Worm (Caenorhabditis elegans): ENCODE results near the gene F17C8.9.
A peak's percentile ranks its signal among the peaks of the same experiment; 100 is the strongest.

F17C8.9 gene

ce11 chrIII:4754001-4754561 is 19.9 kb downstream of the F17C8.9 start, which contains the start of the genes rps-0 and rbg-3 (continued):
- TF ChIP-seq F57A8.1 (GFP tag; optimal IDR thresholded peaks at IDR 0.05) (no peak), Y53F4B.3 (GFP tag; IDR thresholded peaks at IDR 0.05) (no peak), repo-1 (tag; optimal IDR thresholded peaks at IDR 0.05) (no peak), pha-4 (tag; optimal IDR thresholded peaks at IDR 0.05) (peak; percentile 84), ceh-100 (GFP tag; IDR thresholded peaks at IDR 0.05) (peak; percentile 27; the same call in 1 of the 2 replicates), Y95B8A.8 (GFP tag; IDR thresholded peaks at IDR 0.05) (0 out of 2 replicates have a peak, but pooled peaks have one; percentile 30)

ce11 chrIII:4756983-4757382 is 22.8 kb downstream of the F17C8.9 start, which contains the start of gene fbxl-2:
Gene fbxl-2 (plus strand): TSS chrIII:4757260.
- TF ChIP-seq ets-4 (GFP tag; optimal IDR thresholded peaks at IDR 0.05) = peak; percentile 35
- peak; percentile 59 for TF ChIP-seq F22D6.2 (tag; optimal IDR thresholded peaks at IDR 0.05)
- no peak for TF ChIP-seq nhr-27 (tag; optimal IDR thresholded peaks at IDR 0.05)
- TF ChIP-seq xnd-1 (tag; optimal IDR thresholded peaks at IDR 0.05) = peak; percentile 79
- no peak for TF ChIP-seq ztf-25 (GFP tag; IDR thresholded peaks at IDR 0.05)
- TF ChIP-seq F57A8.1 (GFP tag; optimal IDR thresholded peaks at IDR 0.05) = no peak
- peak; percentile 22 for TF ChIP-seq ccch-3 (GFP tag; optimal IDR thresholded peaks at IDR 0.05)
- TF ChIP-seq nhr-80 (tag; optimal IDR thresholded peaks at IDR 0.05) = peak; percentile 79
- peak; percentile 85 for TF ChIP-seq lsl-1 (GFP tag; optimal IDR thresholded peaks at IDR 0.05)
- TF ChIP-seq K12H6.12 (tag; optimal IDR thresholded peaks at IDR 0.05) = peak; percentile 85
- peak; percentile 54 to 83 for TF ChIP-seq let-607 (tag; optimal IDR thresholded peaks at IDR 0.05)
- peak; percentile 82 for TF ChIP-seq atf-7 (tag; optimal IDR thresholded peaks at IDR 0.05)
- peak; percentile 96 for TF ChIP-seq nfyb-1 (GFP tag; IDR thresholded peaks at IDR 0.05)
- no peak for TF ChIP-seq nfya-1 (tag; optimal IDR thresholded peaks at IDR 0.05; ENCODE audit: borderline replicate concordance, insufficient read depth)
- TF ChIP-seq K11D2.4 (GFP tag; IDR thresholded peaks at IDR 0.05) = peak; percentile 91
- no peak for TF ChIP-seq zim-3 (tag; optimal IDR thresholded peaks at IDR 0.05)
- TF ChIP-seq F33H1.4 (GFP tag; IDR thresholded peaks at IDR 0.05) = peak; percentile 94
- peak; percentile 83 for TF ChIP-seq F23B12.7 (tag; optimal IDR thresholded peaks at IDR 0.05; ENCODE audit: insufficient read depth)
- peak; percentile 92 for TF ChIP-seq lir-1 (GFP tag; conservative IDR thresholded peaks at IDR 0.05)
- TF ChIP-seq unc-130 (GFP tag; optimal IDR thresholded peaks at IDR 0.05) = peak; percentile 36
- TF ChIP-seq rec-8 (tag; optimal IDR thresholded peaks at IDR 0.05) = no peak
- peak; percentile 97 for TF ChIP-seq dox-1 (GFP tag; IDR thresholded peaks at IDR 0.05)
- TF ChIP-seq lin-26 (GFP tag; IDR thresholded peaks at IDR 0.05) = peak; percentile 78
- no peak for TF ChIP-seq ama-1 (optimal IDR thresholded peaks at IDR 0.05)
- TF ChIP-seq ama-1 (GFP tag; optimal IDR thresholded peaks at IDR 0.05) = peak in 1 of 2 experiments; percentile 54
- TF ChIP-seq mcd-1 (GFP tag; IDR thresholded peaks at IDR 0.05) = peak; percentile 96
- peak; percentile 65 for TF ChIP-seq madf-10 (tag; optimal IDR thresholded peaks at IDR 0.05)
- peak; percentile 91 to 99 (median 92) for TF ChIP-seq lin-35 (GFP tag; optimal IDR thresholded peaks at IDR 0.05)
- peak; percentile 93 for TF ChIP-seq madf-6 (GFP tag; IDR thresholded peaks at IDR 0.05)
- TF ChIP-seq die-1 (tag; optimal IDR thresholded peaks at IDR 0.05) = no peak
- peak; percentile 78 for TF ChIP-seq gei-17 (GFP tag; optimal IDR thresholded peaks at IDR 0.05)
- TF ChIP-seq Y67H2A.10 (GFP tag; conservative IDR thresholded peaks at IDR 0.05) = peak; percentile 71
- peak; percentile 85 for TF ChIP-seq hsf-1 (GFP tag; IDR thresholded peaks at IDR 0.05)
- 0 out of 2 replicates have a peak, but pooled peaks have one; percentile 73 for TF ChIP-seq egl-18 (GFP tag; IDR thresholded peaks at IDR 0.05)
- TF ChIP-seq bed-2 (GFP tag; IDR thresholded peaks at IDR 0.05) = peak; percentile 82
- no peak for TF ChIP-seq nhr-120 (GFP tag; IDR thresholded peaks at IDR 0.05)
- peak; percentile 87; the same call in 1 of the 2 replicates for TF ChIP-seq ztf-28 (GFP tag; IDR thresholded peaks at IDR 0.05)
- TF ChIP-seq pbrm-1 (GFP tag; IDR thresholded peaks at IDR 0.05) = peak; percentile 94
- TF ChIP-seq snpc-4 (GFP tag; optimal IDR thresholded peaks at IDR 0.05) = peak; percentile 26
- TF ChIP-seq snpc-4 (tag; optimal IDR thresholded peaks at IDR 0.05) = peak in 3 of 4 experiments; percentile 74 to 82 (median 81)
- TF ChIP-seq lag-1 (GFP tag; IDR thresholded peaks at IDR 0.05) = no peak

All from whole organism, young adult.